Worm (Caenorhabditis elegans) whole organism, L1 larva: ENCODE results near the gene anoh-2.

Source experiments
- C16A3.4 ChIP-seq: fragments of 150-350 bp; optimal IDR thresholded peaks from 2 replicates; lab custom pipeline; 2014; ENCODE audit warnings: missing biosample characterization, missing genetic modification characterization
- F16B12.6 ChIP-seq: fragments of 150-350 bp; optimal IDR thresholded peaks from 2 replicates; lab custom pipeline; 2014; ENCODE audit warnings: missing biosample characterization, missing genetic modification characterization
- Y116A8C.19 ChIP-seq: sonication (generic microtip); optimal IDR thresholded peaks from 2 replicates; lab custom pipeline; 2016; ENCODE audit warnings: missing compliant biosample characterization, missing genetic modification characterization, borderline replicate concordance
- blmp-1 ChIP-seq: fragments of 150-350 bp; optimal IDR thresholded peaks from 2 replicates; lab custom pipeline; 2014; ENCODE audit warnings: missing biosample characterization, missing genetic modification characterization
- ceh-63 ChIP-seq: fragments of 200-800 bp; sonication (Bioruptor generic); optimal IDR thresholded peaks from 2 replicates; lab custom pipeline; 2018; ENCODE audit warnings: mild to moderate bottlenecking, missing genetic modification characterization, missing compliant biosample characterization
- ceh-8 ChIP-seq: fragments of 200-800 bp; sonication (Bioruptor generic); optimal IDR thresholded peaks from 2 replicates; lab custom pipeline; 2018; ENCODE audit warnings: mild to moderate bottlenecking, missing genetic modification characterization, moderate library complexity, missing compliant biosample characterization
- ceh-82 ChIP-seq, 3 experiments: fragments of 150-350 bp in 1 of 3; sonication (generic microtip) in 2 of 3; optimal IDR thresholded peaks; 2 replicates each; lab custom pipeline; 2014 to 2017; ENCODE audit warnings: missing biosample characterization in 3 of 3, missing genetic modification characterization in 3 of 3
- ceh-90 ChIP-seq: sonication (generic microtip); optimal IDR thresholded peaks from 2 replicates; lab custom pipeline; 2016; ENCODE audit warnings: missing genetic modification characterization, missing compliant biosample characterization
- ces-1 ChIP-seq: fragments of 150-350 bp; optimal IDR thresholded peaks from 2 replicates; lab custom pipeline; 2014; ENCODE audit warnings: missing biosample characterization, missing genetic modification reagents, missing genetic modification characterization
- dpl-1 ChIP-seq, 3 experiments: fragments of 150-350 bp in 2 of 3; sonication (generic microtip) in 1 of 3; optimal IDR thresholded peaks; 2 replicates each; lab custom pipeline; 2014 to 2017; ENCODE audit warnings: missing biosample characterization in 3 of 3, missing genetic modification characterization in 3 of 3, missing genetic modification reagents in 3 of 3
- dsc-1 ChIP-seq: sonication (generic microtip); optimal IDR thresholded peaks from 2 replicates; lab custom pipeline; 2016; ENCODE audit warnings: mild to moderate bottlenecking, missing genetic modification characterization, missing compliant biosample characterization
- efl-1 ChIP-seq, 4 experiments: fragments of 150-350 bp; optimal IDR thresholded peaks in 3 of 4; peaks in 1 of 4; 1 replicate in 1 of 4; 2 replicates in 3 of 4; lab custom pipeline; 2014; ENCODE audit warnings: missing biosample characterization in 2 of 4, missing genetic modification characterization in 2 of 4, missing genetic modification reagents in 2 of 4
- efl-3 ChIP-seq: fragments of 200-800 bp; sonication (Bioruptor generic); optimal IDR thresholded peaks from 2 replicates; lab custom pipeline; 2018; ENCODE audit warnings: mild to moderate bottlenecking, missing genetic modification characterization, missing compliant biosample characterization
- elt-2 ChIP-seq: sonication (generic microtip); optimal IDR thresholded peaks from 2 replicates; lab custom pipeline; 2016; ENCODE audit warnings: missing genetic modification characterization, mild to moderate bottlenecking, inconsistent platforms, missing compliant biosample characterization, missing genetic modification reagents
- ets-5 ChIP-seq: fragments of 200-800 bp; sonication (Bioruptor generic); IDR thresholded peaks from 2 replicates; pipeline ENCODE4 v1.3.6; 2022; ENCODE audit warnings: missing genetic modification characterization, missing compliant biosample characterization
- fkh-10 ChIP-seq: sonication (generic microtip); optimal IDR thresholded peaks from 2 replicates; lab custom pipeline; 2017; ENCODE audit warnings: missing biosample characterization, missing genetic modification reagents, missing genetic modification characterization
- fkh-8 ChIP-seq: sonication (generic microtip); optimal IDR thresholded peaks from 2 replicates; lab custom pipeline; 2016; ENCODE audit warnings: mild to moderate bottlenecking, missing genetic modification characterization, missing compliant biosample characterization
- hlh-4 ChIP-seq: sonication (generic microtip); optimal IDR thresholded peaks from 2 replicates; lab custom pipeline; 2016; ENCODE audit warnings: mild to moderate bottlenecking, missing genetic modification characterization, missing compliant biosample characterization
- hpl-2 ChIP-seq: fragments of 150-350 bp; optimal IDR thresholded peaks from 2 replicates; lab custom pipeline; 2014; ENCODE audit warnings: missing biosample characterization, missing genetic modification reagents, missing genetic modification characterization
- jun-1 ChIP-seq: fragments of 150-350 bp; optimal IDR thresholded peaks from 2 replicates; lab custom pipeline; 2014; ENCODE audit warnings: missing biosample characterization, missing genetic modification reagents, missing genetic modification characterization
- lin-14 ChIP-seq: fragments of 200-800 bp; sonication (Bioruptor generic); optimal IDR thresholded peaks from 2 replicates; lab custom pipeline; 2018; ENCODE audit warnings: mild to moderate bottlenecking, missing genetic modification characterization, moderate library complexity, missing compliant biosample characterization
- lin-15B ChIP-seq: fragments of 150-350 bp; sonication (generic microtip); optimal IDR thresholded peaks from 3 replicates; lab custom pipeline; 2014; ENCODE audit warnings: missing biosample characterization, missing genetic modification characterization
- lsy-2 ChIP-seq, 2 experiments: fragments of 150-350 bp; optimal IDR thresholded peaks; 2 replicates each; lab custom pipeline; 2014; ENCODE audit warnings: missing biosample characterization in 2 of 2, missing genetic modification characterization in 2 of 2
- mdl-1 ChIP-seq, 2 experiments: fragments of 150-350 bp; optimal IDR thresholded peaks; 2 replicates each; lab custom pipeline; 2014 to 2017; ENCODE audit warnings: missing biosample characterization in 2 of 2, missing genetic modification characterization in 2 of 2, inconsistent platforms in 1 of 2
- mep-1 ChIP-seq: fragments of 150-350 bp; optimal IDR thresholded peaks from 2 replicates; lab custom pipeline; 2014; ENCODE audit warnings: missing biosample characterization, missing genetic modification characterization
- nhr-19 ChIP-seq: fragments of 200-800 bp; sonication (Bioruptor generic); conservative IDR thresholded peaks from 2 replicates; pipeline ENCODE4 v1.3.6; 2022; ENCODE audit warnings: missing genetic modification characterization, missing compliant biosample characterization
- nhr-20 ChIP-seq: sonication (generic microtip); optimal IDR thresholded peaks from 2 replicates; lab custom pipeline; 2016; ENCODE audit warnings: mild to moderate bottlenecking, missing genetic modification characterization, missing compliant biosample characterization
- nhr-237 ChIP-seq: fragments of 150-350 bp; optimal IDR thresholded peaks from 2 replicates; lab custom pipeline; 2014; ENCODE audit warnings: missing biosample characterization, missing genetic modification characterization
- nhr-47 ChIP-seq: sonication (generic microtip); optimal IDR thresholded peaks from 2 replicates; lab custom pipeline; 2016; ENCODE audit warnings: mild to moderate bottlenecking, missing genetic modification characterization, moderate library complexity, missing compliant biosample characterization
- nhr-71 ChIP-seq: sonication (generic microtip); optimal IDR thresholded peaks from 2 replicates; lab custom pipeline; 2016; ENCODE audit warnings: mild to moderate bottlenecking, missing genetic modification characterization, moderate library complexity, missing compliant biosample characterization
- nhr-77 ChIP-seq: fragments of 150-350 bp; optimal IDR thresholded peaks from 2 replicates; lab custom pipeline; 2014; ENCODE audit warnings: missing biosample characterization, missing genetic modification characterization
- nhr-85 ChIP-seq: sonication (generic microtip); peaks from one replicate; lab custom pipeline; 2016; ENCODE audit warnings: missing genetic modification characterization, inconsistent platforms, missing compliant biosample characterization
- nhr-90 ChIP-seq: sonication (generic microtip); optimal IDR thresholded peaks from 2 replicates; lab custom pipeline; 2016; ENCODE audit warnings: mild to moderate bottlenecking, missing genetic modification characterization, missing compliant biosample characterization; ENCODE audit not compliant: poor library complexity
- pag-3 ChIP-seq: sonication (generic microtip); optimal IDR thresholded peaks from 2 replicates; lab custom pipeline; 2017; ENCODE audit warnings: missing genetic modification characterization, mild to moderate bottlenecking, missing compliant biosample characterization, antibody characterized with exemption, borderline replicate concordance; ENCODE audit not compliant: insufficient read depth
- pax-3 ChIP-seq: fragments of 200-800 bp; sonication (Bioruptor generic); optimal IDR thresholded peaks from 2 replicates; lab custom pipeline; 2018; ENCODE audit warnings: mild to moderate bottlenecking, missing genetic modification characterization, moderate library complexity, missing compliant biosample characterization
- snpc-4 ChIP-seq: fragments of 150-350 bp; optimal IDR thresholded peaks from 2 replicates; lab custom pipeline; 2014; ENCODE audit warnings: missing biosample characterization, missing genetic modification characterization
- snu-23 ChIP-seq: sonication (generic microtip); optimal IDR thresholded peaks from 2 replicates; lab custom pipeline; 2016; ENCODE audit warnings: missing genetic modification characterization, missing compliant biosample characterization
- sptf-1 ChIP-seq: fragments of 150-350 bp; optimal IDR thresholded peaks from 2 replicates; lab custom pipeline; 2014; ENCODE audit warnings: missing biosample characterization, missing genetic modification characterization
- swsn-7 ChIP-seq: sonication (generic microtip); optimal IDR thresholded peaks from 2 replicates; lab custom pipeline; 2016; ENCODE audit warnings: missing genetic modification characterization, missing compliant biosample characterization
- tbx-2 ChIP-seq: sonication (generic microtip); optimal IDR thresholded peaks from 2 replicates; lab custom pipeline; 2016; ENCODE audit warnings: missing genetic modification characterization, missing compliant biosample characterization
- tlp-1 ChIP-seq: fragments of 150-350 bp; optimal IDR thresholded peaks from 2 replicates; lab custom pipeline; 2014; ENCODE audit warnings: missing biosample characterization, missing genetic modification characterization
- unc-98 ChIP-seq: fragments of 200-800 bp; sonication (Bioruptor generic); IDR thresholded peaks from 2 replicates; pipeline ENCODE4 v1.3.6; 2022; ENCODE audit warnings: missing genetic modification characterization, missing compliant biosample characterization
- vab-15 ChIP-seq: sonication (generic microtip); optimal IDR thresholded peaks from 2 replicates; lab custom pipeline; 2017; ENCODE audit warnings: missing genotype, mild to moderate bottlenecking, missing genetic modification characterization, missing compliant biosample characterization
- xbp-1 ChIP-seq: sonication (generic microtip); optimal IDR thresholded peaks from 2 replicates; lab custom pipeline; 2016; ENCODE audit warnings: missing genetic modification characterization, missing compliant biosample characterization
- zag-1 ChIP-seq: fragments of 150-350 bp; optimal IDR thresholded peaks from 2 replicates; lab custom pipeline; 2014; ENCODE audit warnings: missing biosample characterization, missing genetic modification characterization
- zip-4 ChIP-seq: fragments of 200-800 bp; sonication (Bioruptor generic); optimal IDR thresholded peaks from 2 replicates; lab custom pipeline; 2018; ENCODE audit warnings: mild to moderate bottlenecking, missing genetic modification characterization, moderate library complexity, missing compliant biosample characterization
- ztf-11 ChIP-seq, 2 experiments: sonication (generic microtip); optimal IDR thresholded peaks; 2 replicates each; lab custom pipeline; 2016 to 2017; ENCODE audit warnings: missing genetic modification characterization in 2 of 2, missing biosample characterization in 1 of 2, missing compliant biosample characterization in 1 of 2
- ztf-4 ChIP-seq: fragments of 150-350 bp; optimal IDR thresholded peaks from 2 replicates; lab custom pipeline; 2014; ENCODE audit warnings: missing biosample characterization, missing genetic modification characterization

The anoh-2 gene

DNA sequence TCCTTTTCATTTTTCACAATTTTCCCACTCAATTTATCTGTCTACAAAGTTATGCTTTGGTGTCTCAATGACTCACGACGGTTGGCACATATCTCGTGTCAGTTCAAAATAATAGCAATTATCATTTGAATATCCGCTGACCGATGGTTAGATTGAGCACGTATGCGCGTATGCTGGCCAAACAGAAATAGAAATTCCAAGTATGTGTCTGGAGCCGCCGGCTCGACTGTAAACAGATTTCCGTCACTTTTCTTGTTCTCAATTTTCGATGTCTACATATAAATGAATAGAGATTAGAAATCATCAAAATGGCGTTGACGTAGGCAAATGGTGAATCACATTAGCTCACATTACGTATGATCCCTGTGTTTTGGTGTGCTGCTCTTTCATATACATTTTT, 37.0 kb upstream of the anoh-2 start:
- TF ChIP-seq nhr-237 (no peak), snpc-4 (tag; lab: Kevin White, UChicago) (no peak), nhr-47 (peak; percentile 33), nhr-71 (tag; lab: Kevin White, UChicago) (peak; percentile 77), fkh-8 (tag; lab: Kevin White, UChicago) (peak; percentile 81), efl-1 (optimal IDR thresholded peaks at IDR 0.05; lab: Kevin White, UChicago) (no peak), efl-1 (GFP tag; optimal IDR thresholded peaks at IDR 0.05 in 1 of 2; lab: Kevin White, UChicago) (peak in 1 of 2 experiments; percentile 19), ceh-8 (GFP tag; lab: Kevin White, UChicago) (peak; percentile 44), nhr-90 (no peak), fkh-10 (GFP tag; lab: Kevin White, UChicago) (peak; percentile 4), efl-3 (GFP tag; lab: Kevin White, UChicago) (no peak), lsy-2 (tag; optimal IDR thresholded peaks at IDR 0.05; lab: Kevin White, UChicago) (no peak), nhr-77 (tag; lab: Kevin White, UChicago) (no peak), lin-14 (GFP tag; lab: Kevin White, UChicago) (peak; percentile 2), pax-3 (tag; lab: Kevin White, UChicago) (peak; percentile 54), nhr-20 (peak; percentile 34), dsc-1 (tag; lab: Kevin White, UChicago) (peak; percentile 72)

- TF ChIP-seq sptf-1 (tag; lab: Kevin White, UChicago) (no peak), unc-98 (GFP tag; lab: Robert Waterston, UW) (no peak), pag-3 (tag; lab: Kevin White, UChicago) (no peak), nhr-19 (no peak), tbx-2 (tag; lab: Kevin White, UChicago) (peak; percentile 34), nhr-90 (no peak), zag-1 (tag; lab: Kevin White, UChicago) (no peak), tlp-1 (tag; lab: Kevin White, UChicago) (no peak), snu-23 (GFP tag; lab: Kevin White, UChicago) (peak; percentile 35), snpc-4 (tag; lab: Kevin White, UChicago) (no peak), F16B12.6 (no peak), ceh-82 (tag; optimal IDR thresholded peaks at IDR 0.05; lab: Kevin White, UChicago) (peak in 1 of 3 experiments; percentile 58), lin-15B (tag; lab: Kevin White, UChicago) (no peak), lin-14 (GFP tag; lab: Kevin White, UChicago) (peak; percentile 67), ztf-4 (tag; lab: Kevin White, UChicago) (no peak), xbp-1 (tag; lab: Kevin White, UChicago) (peak; percentile 14), zip-4 (GFP tag; lab: Kevin White, UChicago) (no peak), mdl-1 (tag; optimal IDR thresholded peaks at IDR 0.05; lab: Kevin White, UChicago) (no peak), Y116A8C.19 (no peak), mep-1 (no peak), ets-5 (GFP tag; lab: Robert Waterston, UW) (no peak), ztf-11 (tag; optimal IDR thresholded peaks at IDR 0.05; lab: Kevin White, UChicago) (no peak), dpl-1 (GFP tag; optimal IDR thresholded peaks at IDR 0.05; lab: Kevin White, UChicago) (no peak), hpl-2 (GFP tag; lab: Kevin White, UChicago) (no peak), blmp-1 (tag; lab: Kevin White, UChicago) (no peak), efl-3 (GFP tag; lab: Kevin White, UChicago) (no peak), efl-1 (optimal IDR thresholded peaks at IDR 0.05; lab: Kevin White, UChicago) (peak in 1 of 2 experiments; percentile 3), efl-1 (GFP tag; optimal IDR thresholded peaks at IDR 0.05 in 1 of 2; lab: Kevin White, UChicago) (peak in 1 of 2 experiments; percentile 19), nhr-77 (tag; lab: Kevin White, UChicago) (peak; percentile 30), C16A3.4 (tag; lab: Kevin White, UChicago) (no peak), ces-1 (GFP tag; lab: Kevin White, UChicago) (no peak), swsn-7 (tag; lab: Kevin White, UChicago) (peak; percentile 52), hlh-4 (peak; percentile 88), vab-15 (no peak), elt-2 (tag; lab: Kevin White, UChicago) (no peak), ceh-90 (tag; lab: Kevin White, UChicago) (no peak), nhr-85 (no peak), ceh-8 (GFP tag; lab: Kevin White, UChicago) (no peak), ceh-63 (GFP tag; lab: Kevin White, UChicago) (no peak), nhr-237 (no peak), fkh-10 (GFP tag; lab: Kevin White, UChicago) (peak; percentile 54), fkh-8 (tag; lab: Kevin White, UChicago) (peak; percentile 94), jun-1 (tag; lab: Kevin White, UChicago) (peak; percentile 21), pax-3 (tag; lab: Kevin White, UChicago) (no peak), nhr-20 (peak; percentile 94)
Measured at ce11 chrIV:14622109-14622508, 36.0 kb upstream of the anoh-2 start.
